Worm (Caenorhabditis elegans) whole organism, L1 larva: Measurements from ENCODE around the gene Y75B7AL.2.

ENCODE experiments used
- ama-1 ChIP-seq: fragments of 150-350 bp; optimal IDR thresholded peaks from 2 replicates; lab custom pipeline; 2014
- jun-1 ChIP-seq: fragments of 150-350 bp; optimal IDR thresholded peaks from 2 replicates; lab custom pipeline; 2014; ENCODE audit warnings: missing biosample characterization, missing genetic modification reagents, missing genetic modification characterization
- nhr-11 ChIP-seq: fragments of 150-350 bp; optimal IDR thresholded peaks from 2 replicates; lab custom pipeline; 2014; ENCODE audit warnings: missing biosample characterization, missing genetic modification characterization

- TF ChIP-seq jun-1 (tag; lab: Kevin White, UChicago), result no peak
- no peak for TF ChIP-seq ama-1 (lab: Kevin White, UChicago)
- no peak for TF ChIP-seq nhr-11 (tag; lab: Kevin White, UChicago)
These were observed 16.5 kb downstream of the Y75B7AL.2 start for ce11 chrV:1341276-1342050.
